Fruit fly (Drosophila melanogaster): ENCODE measurements around the gene CG15172.

The CG15172 gene

DNA sequence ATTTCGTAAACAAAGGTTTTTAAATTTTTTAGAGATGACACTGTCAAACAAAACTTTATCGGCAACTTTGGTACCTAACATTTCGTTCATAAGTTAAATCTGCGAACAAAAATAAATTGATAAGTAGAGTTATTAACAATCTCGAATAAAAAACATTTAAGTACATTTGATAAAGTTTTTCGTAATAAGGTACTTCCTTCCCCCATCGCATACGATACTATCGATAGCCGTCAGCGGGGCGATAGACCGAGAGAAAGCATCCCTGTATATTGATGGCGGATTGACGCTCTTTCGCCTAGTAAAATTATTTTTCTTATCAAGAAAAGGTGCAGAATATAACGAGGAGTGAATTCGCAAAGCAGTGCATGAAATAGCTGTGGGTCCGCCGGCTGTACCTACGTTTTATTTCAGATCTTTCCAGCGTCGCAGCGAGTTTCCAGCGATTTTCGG, 22.9 kb downstream of the CG15172 start, which contains the start of the genes Ttc19 and Acn:
Ttc19 (minus strand) TSS at position 38 of the 450 bp plus-strand sequence.
Acn (plus strand) TSS at position 245 of the 450 bp plus-strand sequence.
- TF ChIP-seq Dll (optimal IDR thresholded peaks at IDR 0.05) (no peak), psq (optimal IDR thresholded peaks at IDR 0.05) (no peak), pan (optimal IDR thresholded peaks at IDR 0.05) (no peak), EcR (GFP tag; optimal IDR thresholded peaks at IDR 0.05) (no peak), usp (GFP tag; optimal IDR thresholded peaks at IDR 0.05) (no peak), CG8478 (optimal IDR thresholded peaks at IDR 0.05) (no peak)

- TF ChIP-seq pan (optimal IDR thresholded peaks at IDR 0.05) (no peak), psq (optimal IDR thresholded peaks at IDR 0.05) (no peak), EcR (GFP tag; optimal IDR thresholded peaks at IDR 0.05) (no peak), Dll (optimal IDR thresholded peaks at IDR 0.05) (no peak), usp (GFP tag; optimal IDR thresholded peaks at IDR 0.05) (no peak)
These were observed 26.7 kb downstream of the CG15172 start, which contains the start of gene CG10470 for dm6 chr2L:19048912-19049311. TSS of gene CG10470 (plus strand) at chr2L:19049076.

DNA sequence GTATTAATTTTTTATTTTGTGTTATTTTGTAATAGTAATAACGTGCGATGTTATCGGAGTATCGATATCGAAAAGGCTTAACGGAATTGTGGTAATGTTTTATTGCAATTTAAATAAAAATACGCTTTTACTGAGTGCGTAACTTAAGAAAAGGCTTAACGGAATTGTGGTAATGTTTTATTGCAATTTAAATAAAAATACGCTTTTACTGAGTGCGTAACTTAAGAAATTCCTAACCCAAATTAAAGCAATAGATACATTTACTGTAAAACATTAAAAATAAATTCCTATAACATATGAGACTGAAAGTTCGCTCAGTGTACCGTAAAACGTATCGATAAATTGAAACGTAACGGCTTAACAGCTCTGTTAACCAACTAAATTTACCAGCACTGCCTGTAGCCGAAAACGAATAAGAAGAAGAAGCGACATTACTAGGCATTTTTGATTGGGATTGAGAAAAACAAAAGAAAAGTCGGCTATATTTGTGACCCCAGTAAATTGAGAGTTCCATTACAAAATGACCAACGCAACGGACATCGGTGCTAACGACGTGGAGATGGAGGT, 29.4 kb downstream of the CG15172 start, which contains the start of gene Rpn3:
Rpn3 (plus strand) TSS at position 257 of the 567 bp plus-strand sequence.
- no peak for TF ChIP-seq pan (optimal IDR thresholded peaks at IDR 0.05)
- TF ChIP-seq usp (GFP tag; optimal IDR thresholded peaks at IDR 0.05) = no peak
- no peak for TF ChIP-seq EcR (GFP tag; optimal IDR thresholded peaks at IDR 0.05)
- no peak for TF ChIP-seq CG8478 (optimal IDR thresholded peaks at IDR 0.05)
- no peak for TF ChIP-seq psq (optimal IDR thresholded peaks at IDR 0.05)
- no peak for TF ChIP-seq Dll (optimal IDR thresholded peaks at IDR 0.05)

- TF ChIP-seq psq (optimal IDR thresholded peaks at IDR 0.05) (no peak), usp (GFP tag; optimal IDR thresholded peaks at IDR 0.05) (no peak), pan (optimal IDR thresholded peaks at IDR 0.05) (no peak), CG8478 (optimal IDR thresholded peaks at IDR 0.05) (no peak), EcR (GFP tag; optimal IDR thresholded peaks at IDR 0.05) (no peak), Dll (optimal IDR thresholded peaks at IDR 0.05) (no peak)
These were observed 31.8 kb downstream of the CG15172 start, which contains the start of gene CG10492 for dm6 chr2L:19053860-19054515. TSS of gene CG10492 (plus strand) at chr2L:19054078.

dm6 chr2L:19054516-19054887, 32.3 kb downstream of the CG15172 start:
- TF ChIP-seq CG8478 (optimal IDR thresholded peaks at IDR 0.05) (no peak), psq (optimal IDR thresholded peaks at IDR 0.05) (no peak), EcR (GFP tag; optimal IDR thresholded peaks at IDR 0.05) (no peak), Dll (optimal IDR thresholded peaks at IDR 0.05) (no peak), usp (GFP tag; optimal IDR thresholded peaks at IDR 0.05) (no peak), pan (optimal IDR thresholded peaks at IDR 0.05) (no peak)

DNA sequence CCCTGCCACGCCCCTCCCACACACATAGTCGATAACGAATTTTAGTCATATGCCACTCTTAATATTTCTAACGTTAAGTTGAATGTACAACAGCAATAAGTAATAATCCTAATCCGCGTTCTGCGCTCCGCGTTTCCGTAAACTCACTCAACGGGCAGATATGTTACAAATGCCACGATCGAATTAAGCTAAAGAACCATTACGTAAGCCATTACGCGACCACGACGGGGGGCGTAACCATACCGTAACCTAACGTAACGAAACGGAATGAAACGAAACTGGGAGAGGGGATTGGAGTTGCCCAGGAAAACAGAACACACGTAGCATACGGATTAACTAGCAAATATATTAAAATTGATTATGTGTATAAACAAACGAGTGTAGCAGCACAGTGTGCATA, 35.6 kb downstream of the CG15172 start:
- TF ChIP-seq usp (GFP tag; optimal IDR thresholded peaks at IDR 0.05) = no peak
- no peak for TF ChIP-seq pan (optimal IDR thresholded peaks at IDR 0.05)
- no peak for TF ChIP-seq psq (optimal IDR thresholded peaks at IDR 0.05)
- TF ChIP-seq Dll (optimal IDR thresholded peaks at IDR 0.05) = no peak
- no peak for TF ChIP-seq CG8478 (optimal IDR thresholded peaks at IDR 0.05)
- no peak for TF ChIP-seq EcR (GFP tag; optimal IDR thresholded peaks at IDR 0.05)

dm6 chr2L:19058916-19059315, 36.7 kb downstream of the CG15172 start, which contains the start of gene Phlpp:
TSS of gene Phlpp (plus strand) at chr2L:19059129.
- TF ChIP-seq pan (optimal IDR thresholded peaks at IDR 0.05) (no peak), usp (GFP tag; optimal IDR thresholded peaks at IDR 0.05) (no peak), CG8478 (optimal IDR thresholded peaks at IDR 0.05) (no peak)

DNA sequence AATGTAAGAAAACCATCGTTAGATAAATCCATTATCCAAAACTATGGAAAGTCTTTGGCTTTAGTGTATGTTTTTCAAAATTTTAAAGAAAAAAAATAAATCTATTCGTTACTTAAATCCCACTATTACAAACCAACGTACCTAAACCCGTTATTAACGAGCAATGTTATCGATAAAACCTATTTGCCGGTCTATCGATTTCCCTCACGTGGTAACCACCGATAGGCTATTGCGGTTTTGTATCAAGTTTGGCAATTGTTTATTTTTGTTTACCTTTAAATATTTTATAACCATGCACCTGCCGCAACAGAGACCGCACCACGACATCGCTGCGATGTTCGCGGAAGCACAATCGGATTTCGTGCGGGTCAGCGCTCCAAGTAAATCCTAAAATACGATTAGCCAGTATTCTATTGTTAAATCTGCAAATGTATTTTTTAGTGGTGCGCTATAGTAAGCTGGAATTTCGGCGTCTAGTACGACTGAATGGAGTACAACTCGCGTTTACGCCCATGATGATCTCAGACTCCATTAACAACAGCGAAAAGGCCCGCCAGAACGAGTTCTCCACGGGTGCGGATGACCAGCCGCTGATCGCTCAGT, 41.0 kb downstream of the CG15172 start, which contains the start of gene Dus4:
Dus4 (plus strand) TSS at position 206 of the 603 bp plus-strand sequence.
- TF ChIP-seq Dll (optimal IDR thresholded peaks at IDR 0.05) = no peak
- TF ChIP-seq psq (optimal IDR thresholded peaks at IDR 0.05) = no peak
- TF ChIP-seq usp (GFP tag; optimal IDR thresholded peaks at IDR 0.05) = no peak
- no peak for TF ChIP-seq CG8478 (optimal IDR thresholded peaks at IDR 0.05)
- TF ChIP-seq pan (optimal IDR thresholded peaks at IDR 0.05) = no peak
- no peak for TF ChIP-seq EcR (GFP tag; optimal IDR thresholded peaks at IDR 0.05)

DNA sequence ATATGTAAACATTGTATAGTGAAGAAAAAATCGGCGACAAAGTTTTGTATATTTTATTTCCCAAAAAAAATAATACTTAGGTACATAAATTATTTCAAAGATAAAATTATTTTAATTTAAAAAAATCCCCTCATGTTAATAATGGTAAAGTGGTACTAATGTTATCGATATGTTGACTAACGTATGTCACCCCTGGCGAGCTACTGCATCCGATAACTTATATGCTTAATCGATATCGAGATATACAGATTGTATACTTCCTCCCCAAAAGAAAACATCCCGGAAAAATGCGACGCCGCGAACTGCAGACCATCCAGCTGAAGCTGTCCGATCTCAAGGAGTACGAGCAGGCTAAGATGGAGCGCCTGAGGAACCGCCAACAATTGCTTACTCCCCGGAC, 42.5 kb downstream of the CG15172 start, which contains the start of gene CG17343:
CG17343 (plus strand) TSS at position 224 of the 400 bp plus-strand sequence.
- TF ChIP-seq EcR (GFP tag; optimal IDR thresholded peaks at IDR 0.05) = no peak
- TF ChIP-seq CG8478 (optimal IDR thresholded peaks at IDR 0.05) = no peak
- TF ChIP-seq Dll (optimal IDR thresholded peaks at IDR 0.05) = no peak
- no peak for TF ChIP-seq psq (optimal IDR thresholded peaks at IDR 0.05)

DNA sequence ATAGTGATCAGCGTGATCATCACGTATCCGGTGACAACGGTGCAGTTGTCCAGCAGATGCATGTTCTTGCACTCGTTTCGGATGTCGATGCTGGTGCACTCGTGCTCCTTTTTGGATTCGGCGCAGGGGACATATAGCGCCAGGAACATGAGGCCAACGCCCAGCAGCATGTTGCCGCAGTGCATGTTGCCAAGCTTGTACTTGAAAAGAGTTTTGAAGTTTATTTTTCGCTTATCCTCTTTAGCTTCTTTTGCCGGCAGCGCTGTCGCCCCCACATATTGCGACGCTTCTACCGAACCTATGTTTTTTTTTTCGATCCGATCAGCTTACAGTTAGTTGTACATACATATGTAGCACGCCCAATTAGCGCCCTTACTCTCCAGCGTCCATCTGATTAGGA, 46.2 kb downstream of the CG15172 start:
- no peak for TF ChIP-seq psq (optimal IDR thresholded peaks at IDR 0.05)
- no peak for TF ChIP-seq EcR (GFP tag; optimal IDR thresholded peaks at IDR 0.05)
- TF ChIP-seq usp (GFP tag; optimal IDR thresholded peaks at IDR 0.05) = no peak
- no peak for TF ChIP-seq CG8478 (optimal IDR thresholded peaks at IDR 0.05)
- TF ChIP-seq Dll (optimal IDR thresholded peaks at IDR 0.05) = no peak
- TF ChIP-seq pan (optimal IDR thresholded peaks at IDR 0.05) = no peak

- TF ChIP-seq CG8478 (optimal IDR thresholded peaks at IDR 0.05) (no peak), pan (optimal IDR thresholded peaks at IDR 0.05) (no peak), psq (optimal IDR thresholded peaks at IDR 0.05) (no peak), usp (GFP tag; optimal IDR thresholded peaks at IDR 0.05) (no peak), Dll (optimal IDR thresholded peaks at IDR 0.05) (no peak), EcR (GFP tag; optimal IDR thresholded peaks at IDR 0.05) (no peak)
These were observed 47.4 kb downstream of the CG15172 start, which contains the start of gene CG10702 for dm6 chr2L:19069548-19070145. TSS of gene CG10702 (minus strand) at chr2L:19069851.
